Worm (Caenorhabditis elegans) whole organism, mixed stage, embryonic: Measurements from ENCODE around the gene qars-1.

Experiments used
- lin-13 ChIP-seq: fragments of 150-350 bp; optimal IDR thresholded peaks from 2 replicates; lab custom pipeline; 2014; ENCODE audit warnings: missing biosample characterization, missing genetic modification characterization
- lin-32 ChIP-seq: fragments of 200-800 bp; sonication (Bioruptor generic); optimal IDR thresholded peaks from 2 replicates; lab custom pipeline; 2018; ENCODE audit warnings: mild to moderate bottlenecking, missing genetic modification characterization, missing compliant biosample characterization

- TF ChIP-seq lin-13 (tag; lab: Kevin White, UChicago) (no peak), lin-32 (GFP tag; lab: Kevin White, UChicago) (no peak)
These were observed at the start of gene qars-1 for ce11 chrIV:15013083-15013482.
